Fruit fly (Drosophila melanogaster) whole organism, wandering third instar larva: ENCODE data around the gene CG14985.

Source experiments
- CrebA ChIP-seq: fragments of 200-800 bp; sonication (Bioruptor generic); optimal IDR thresholded peaks from 2 replicates; lab custom pipeline; 2016; ENCODE audit warnings: missing biosample characterization, mild to moderate bottlenecking, missing genetic modification characterization, borderline replicate concordance
- Dfd ChIP-seq: fragments of >200 bp; optimal IDR thresholded peaks from 2 replicates; lab custom pipeline; 2017; ENCODE audit warnings: missing biosample characterization, missing genetic modification characterization
- Hnf4 ChIP-seq: fragments of 200-800 bp; sonication (Bioruptor generic); optimal IDR thresholded peaks from 2 replicates; lab custom pipeline; 2016; ENCODE audit warnings: missing biosample characterization, mild to moderate bottlenecking, missing genetic modification characterization
- Hr83 ChIP-seq: fragments of 200-300 bp; sonication (Bioruptor generic); optimal IDR thresholded peaks from 2 replicates; lab custom pipeline; 2016; ENCODE audit warnings: missing biosample characterization, mild to moderate bottlenecking, missing genetic modification characterization, moderate library complexity; ENCODE audit not compliant: poor library complexity, severe bottlenecking
- foxo ChIP-seq, 2 experiments: fragments of 200-800 bp; sonication (Bioruptor generic); optimal IDR thresholded peaks; 2 replicates in 1 of 2; 3 replicates in 1 of 2; lab custom pipeline; 2016 to 2017; ENCODE audit warnings: missing biosample characterization in 2 of 2, missing genetic modification characterization in 2 of 2
- pan ChIP-seq: fragments of >200 bp; optimal IDR thresholded peaks from 2 replicates; lab custom pipeline; 2017
- psq ChIP-seq: fragments of 200-800 bp; sonication (Bioruptor generic); optimal IDR thresholded peaks from 3 replicates; lab custom pipeline; 2017; ENCODE audit warnings: missing biosample characterization, mild to moderate bottlenecking, missing genetic modification characterization, moderate library complexity
- usp ChIP-seq: fragments of >200 bp; optimal IDR thresholded peaks from 2 replicates; lab custom pipeline; 2017; ENCODE audit warnings: missing biosample characterization, missing genetic modification characterization

DNA sequence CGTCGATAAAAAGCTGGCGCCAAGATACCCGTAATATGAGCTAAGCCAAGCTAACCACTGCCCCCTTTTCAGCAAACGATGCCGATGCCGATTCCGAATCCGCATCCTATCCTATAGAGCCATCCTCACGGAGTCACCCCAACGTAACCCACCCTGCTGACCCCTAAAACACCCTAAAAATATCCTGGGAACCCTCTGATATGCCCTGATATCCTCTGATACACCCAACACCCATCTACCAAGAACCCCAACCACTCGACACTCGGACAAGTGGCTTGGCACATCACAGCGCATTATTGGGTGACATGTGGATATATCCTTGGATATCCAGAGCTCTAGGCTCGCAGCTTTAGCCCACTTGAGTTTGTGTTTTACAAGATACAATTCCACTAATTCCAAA is 1.8 kb upstream of the CG14985 start:
- TF ChIP-seq psq (no peak), Dfd (GFP tag; lab: Kevin White, UChicago) (no peak), CrebA (GFP tag; lab: Kevin White, UChicago) (no peak), Hnf4 (GFP tag; lab: Kevin White, UChicago) (no peak), foxo (GFP tag; optimal IDR thresholded peaks at IDR 0.05; lab: Kevin White, UChicago) (no peak), Hr83 (GFP tag; lab: Kevin White, UChicago) (no peak), usp (GFP tag; lab: Kevin White, UChicago) (no peak), pan (lab: Kevin White, UChicago) (no peak)
